Worm (Caenorhabditis elegans): ENCODE data around the gene M01B2.12.

M01B2.12 gene

ce11 chrV:15287856-15288255 lies 23.8 kb upstream of the M01B2.12 start, which contains the start of gene cyp-34A1:
TSS of gene cyp-34A1 (minus strand) at chrV:15287956.
- TF ChIP-seq nhr-237 (tag; optimal IDR thresholded peaks at IDR 0.05) (no peak), nhr-25 (tag; optimal IDR thresholded peaks at IDR 0.05) (peak; percentile 19), ztf-11 (tag; optimal IDR thresholded peaks at IDR 0.05) (no peak), ztf-4 (tag; optimal IDR thresholded peaks at IDR 0.05) (no peak)

DNA sequence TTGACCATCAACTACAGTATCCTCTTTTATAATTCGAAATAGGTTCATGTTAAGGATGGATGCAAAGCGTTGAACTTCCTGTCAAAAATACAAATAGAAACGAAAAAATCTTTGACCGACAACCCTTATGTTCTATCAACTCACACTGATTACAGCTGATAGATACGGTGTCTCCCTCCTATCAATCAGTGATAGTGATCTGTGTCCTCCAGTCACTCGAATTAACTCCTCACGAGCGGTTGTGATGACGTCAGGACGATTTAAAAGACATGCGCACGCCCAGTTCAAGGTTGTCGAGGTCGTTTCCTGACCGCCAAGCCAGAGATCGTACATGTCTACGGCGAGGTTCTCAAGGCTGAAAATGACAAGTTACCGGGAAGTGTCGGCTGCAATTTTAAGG lies 22.0 kb upstream of the M01B2.12 start:
- TF ChIP-seq sea-2 (GFP tag; optimal IDR thresholded peaks at IDR 0.05), result no peak
- peak; percentile 74 for TF ChIP-seq nhr-25 (tag; optimal IDR thresholded peaks at IDR 0.05)
- no peak for TF ChIP-seq nhr-67 (tag; optimal IDR thresholded peaks at IDR 0.05)

DNA sequence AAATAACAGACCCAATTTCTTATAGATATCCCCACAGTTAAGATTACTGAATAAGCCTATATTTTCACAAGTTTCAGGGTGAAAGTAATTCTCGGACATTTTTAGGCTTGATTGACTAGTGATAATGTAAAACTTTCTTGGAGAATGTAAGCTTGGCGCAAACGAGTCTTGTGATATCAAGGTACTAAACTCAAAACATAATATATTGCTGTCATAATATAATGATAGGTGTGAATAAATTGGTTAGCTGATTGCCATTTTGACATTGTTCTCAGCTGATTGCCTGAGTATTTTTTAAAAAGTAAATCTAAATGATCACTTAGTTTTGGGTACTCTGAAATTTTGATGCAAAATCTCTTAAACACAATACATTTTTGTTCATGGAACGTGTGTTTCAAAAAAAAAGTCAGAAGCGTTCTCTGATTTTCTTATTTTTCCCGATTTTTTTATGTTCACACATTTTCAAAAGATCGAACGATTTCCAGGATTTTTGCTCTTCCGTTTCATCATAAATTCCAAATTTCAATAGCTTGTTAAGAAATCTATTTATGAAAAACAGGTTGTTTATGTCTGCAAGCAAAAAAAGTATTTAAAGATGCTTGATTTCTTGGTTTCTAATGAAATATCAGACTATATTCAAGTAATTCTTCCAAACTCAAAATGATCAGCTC lies 17.4 kb upstream of the M01B2.12 start, which contains the start of the genes srw-19 and srx-51:
Gene srw-19, minus strand, starts transcription at position 101 of the 671 bp plus-strand sequence.
Gene srx-51, plus strand, starts transcription at position 621 of the 671 bp plus-strand sequence.
- TF ChIP-seq nhr-12 (tag; optimal IDR thresholded peaks at IDR 0.05) (no peak), elt-1 (tag; optimal IDR thresholded peaks at IDR 0.05) (no peak), aly-2 (tag; optimal IDR thresholded peaks at IDR 0.05) (no peak), nhr-77 (tag; optimal IDR thresholded peaks at IDR 0.05) (no peak), sea-2 (GFP tag; optimal IDR thresholded peaks at IDR 0.05) (no peak), ceh-16 (tag; optimal IDR thresholded peaks at IDR 0.05) (no peak), fos-1 (tag; optimal IDR thresholded peaks at IDR 0.05) (no peak), nhr-25 (tag; optimal IDR thresholded peaks at IDR 0.05) (no peak), eor-1 (tag; optimal IDR thresholded peaks at IDR 0.05) (no peak), pqm-1 (tag; optimal IDR thresholded peaks at IDR 0.05) (no peak), nhr-67 (tag; optimal IDR thresholded peaks at IDR 0.05) (no peak), ceh-28 (tag; optimal IDR thresholded peaks at IDR 0.05) (no peak), mml-1 (tag; optimal IDR thresholded peaks at IDR 0.05) (no peak), lin-39 (tag; optimal IDR thresholded peaks at IDR 0.05) (no peak), zag-1 (tag; optimal IDR thresholded peaks at IDR 0.05) (no peak)

DNA sequence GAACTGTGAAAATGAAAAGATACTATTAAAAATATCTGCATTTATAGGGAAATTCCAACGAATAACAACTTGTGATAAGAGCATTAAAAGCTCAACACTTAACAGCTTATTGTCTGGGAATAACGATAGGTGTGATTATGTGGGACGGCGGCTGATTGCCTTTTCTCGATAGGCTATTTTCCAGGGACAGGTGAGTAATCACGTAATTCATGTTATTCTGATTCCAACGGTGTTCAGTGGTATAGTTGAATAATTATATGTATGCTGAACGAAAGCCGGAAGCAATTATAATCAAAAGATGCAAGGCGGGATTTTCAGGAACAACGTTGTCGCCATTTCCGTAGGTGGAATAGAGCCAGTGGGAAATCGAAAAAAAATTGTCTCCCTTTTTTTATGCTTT lies 12.9 kb upstream of the M01B2.12 start, which contains the start of gene srw-17:
Gene srw-17, minus strand, starts transcription at position 101 of the 400 bp plus-strand sequence.
- no peak for TF ChIP-seq nhr-237 (tag; optimal IDR thresholded peaks at IDR 0.05)

DNA sequence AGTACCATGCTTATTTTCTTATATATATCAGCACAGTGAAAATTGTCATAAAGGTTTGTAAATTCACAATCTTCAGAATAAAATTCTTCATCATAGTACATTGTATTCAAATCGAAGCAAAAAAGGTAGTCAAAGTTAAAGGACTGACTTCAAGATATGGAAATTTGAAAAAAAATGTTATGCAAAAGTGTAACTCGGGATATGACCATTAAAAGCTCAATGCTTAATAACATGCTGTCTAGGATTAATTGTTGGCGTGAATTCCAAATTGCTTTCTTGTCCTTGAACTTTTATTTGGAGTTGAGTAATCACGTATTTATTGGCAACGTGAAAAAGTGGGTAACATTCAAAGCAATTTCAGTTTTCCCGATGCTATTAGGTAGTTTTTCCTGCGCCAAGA lies 10.7 kb upstream of the M01B2.12 start, which contains the start of gene srw-16:
Gene srw-16, minus strand, starts transcription at position 101 of the 400 bp plus-strand sequence.
- TF ChIP-seq nhr-28 (tag; optimal IDR thresholded peaks at IDR 0.05), result no peak
- TF ChIP-seq nhr-76 (tag; optimal IDR thresholded peaks at IDR 0.05), result no peak
- no peak for TF ChIP-seq aly-2 (tag; optimal IDR thresholded peaks at IDR 0.05)
- TF ChIP-seq ama-1 (optimal IDR thresholded peaks at IDR 0.05), result no peak
- TF ChIP-seq egl-5 (tag; optimal IDR thresholded peaks at IDR 0.05), result no peak
- no peak for TF ChIP-seq ceh-28 (tag; optimal IDR thresholded peaks at IDR 0.05)
- TF ChIP-seq eor-1 (tag; optimal IDR thresholded peaks at IDR 0.05), result no peak
- no peak for TF ChIP-seq ZK546.5 (tag; optimal IDR thresholded peaks at IDR 0.05)
- TF ChIP-seq skn-1 (tag; optimal IDR thresholded peaks at IDR 0.05), result no peak
- TF ChIP-seq nhr-237 (tag; optimal IDR thresholded peaks at IDR 0.05), result no peak
- no peak for TF ChIP-seq tbx-2 (tag; optimal IDR thresholded peaks at IDR 0.05)
- TF ChIP-seq sea-2 (GFP tag; optimal IDR thresholded peaks at IDR 0.05), result no peak
- no peak for TF ChIP-seq nhr-25 (tag; optimal IDR thresholded peaks at IDR 0.05)
- TF ChIP-seq fkh-10 (GFP tag; optimal IDR thresholded peaks at IDR 0.05), result no peak
- no peak for TF ChIP-seq unc-62 (GFP tag; optimal IDR thresholded peaks at IDR 0.05)
- TF ChIP-seq lsy-12 (tag; optimal IDR thresholded peaks at IDR 0.05), result no peak
- no peak for TF ChIP-seq ceh-82 (tag; optimal IDR thresholded peaks at IDR 0.05)

- no peak for TF ChIP-seq mml-1 (tag; optimal IDR thresholded peaks at IDR 0.05)
- TF ChIP-seq nhr-67 (tag; optimal IDR thresholded peaks at IDR 0.05), result no peak
- TF ChIP-seq nhr-25 (tag; optimal IDR thresholded peaks at IDR 0.05), result no peak
- no peak for TF ChIP-seq jun-1 (tag; optimal IDR thresholded peaks at IDR 0.05)
- no peak for TF ChIP-seq ceh-16 (tag; optimal IDR thresholded peaks at IDR 0.05)
- TF ChIP-seq nhr-11 (tag; optimal IDR thresholded peaks at IDR 0.05), result no peak
- no peak for TF ChIP-seq R02D3.7 (tag; optimal IDR thresholded peaks at IDR 0.05)
- no peak for TF ChIP-seq ceh-82 (tag; optimal IDR thresholded peaks at IDR 0.05)
- no peak for TF ChIP-seq nhr-28 (tag; optimal IDR thresholded peaks at IDR 0.05)
- TF ChIP-seq ama-1 (optimal IDR thresholded peaks at IDR 0.05), result no peak
- TF ChIP-seq ceh-9 (tag; optimal IDR thresholded peaks at IDR 0.05), result no peak
These were observed 8.2 kb upstream of the M01B2.12 start, which contains the start of gene T10H4.4 for ce11 chrV:15272263-15272662. TSS of gene T10H4.4 (minus strand) at chrV:15272363.
